Fruit fly (Drosophila melanogaster) whole organism, embryonic: ENCODE measurements around the gene CG31139.

ENCODE experiments used
- BEAF-32 ChIP-seq: fragments of 200-800 bp; sonication (Bioruptor generic); optimal IDR thresholded peaks from 3 replicates; lab custom pipeline; 2017; ENCODE audit warnings: missing biosample characterization, missing genetic modification characterization, mild to moderate bottlenecking, moderate library complexity, missing genetic modification reagents
- Bgb ChIP-seq: fragments of 200-800 bp; sonication (Bioruptor generic); IDR thresholded peaks from 2 replicates; pipeline ENCODE4 v1.3.6; 2022; ENCODE audit warnings: missing biosample characterization, missing genetic modification characterization; ENCODE audit not compliant: partially characterized antibody
- CG11247 ChIP-seq: fragments of 200-800 bp; sonication (Bioruptor generic); IDR thresholded peaks from 2 replicates; pipeline ENCODE4 v1.3.6; 2022; ENCODE audit warnings: missing biosample characterization, missing genetic modification characterization
- CG11504 ChIP-seq: fragments of 200-800 bp; sonication (Bioruptor generic); optimal IDR thresholded peaks from 3 replicates; lab custom pipeline; 2019; ENCODE audit warnings: missing biosample characterization, mild to moderate bottlenecking, missing genetic modification characterization, moderate library complexity
- CG14710 ChIP-seq: fragments of 200-800 bp; sonication (Bioruptor generic); optimal IDR thresholded peaks from 3 replicates; lab custom pipeline; 2019; ENCODE audit warnings: missing biosample characterization, mild to moderate bottlenecking, missing genetic modification characterization, moderate library complexity
- CG14860 ChIP-seq: fragments of 200-800 bp; sonication (Bioruptor generic); IDR thresholded peaks from 3 replicates; pipeline ENCODE4 v1.3.6; 2022; ENCODE audit warnings: missing biosample characterization, missing genetic modification characterization; ENCODE audit not compliant: partially characterized antibody
- CG15514 ChIP-seq: fragments of 200-800 bp; sonication (Bioruptor generic); optimal IDR thresholded peaks from 3 replicates; lab custom pipeline; 2017; ENCODE audit warnings: missing biosample characterization, missing genetic modification characterization, mild to moderate bottlenecking, moderate library complexity, missing genetic modification reagents
- CG15601 ChIP-seq: fragments of 200-800 bp; sonication (Bioruptor generic); optimal IDR thresholded peaks from 3 replicates; lab custom pipeline; 2019; ENCODE audit warnings: missing biosample characterization, mild to moderate bottlenecking, missing genetic modification characterization, moderate library complexity
- CG1603 ChIP-seq: fragments of 200-800 bp; sonication (Bioruptor generic); optimal IDR thresholded peaks from 2 replicates; lab custom pipeline; 2019; ENCODE audit warnings: missing biosample characterization, mild to moderate bottlenecking, missing genetic modification characterization, moderate library complexity
- CG16813 ChIP-seq: fragments of 200-800 bp; sonication (Bioruptor generic); IDR thresholded peaks from 3 replicates; pipeline ENCODE4 v1.3.6; 2022; ENCODE audit warnings: missing biosample characterization, missing genetic modification characterization; ENCODE audit not compliant: partially characterized antibody
- CG17385 ChIP-seq: fragments of 200-800 bp; sonication (Bioruptor generic); optimal IDR thresholded peaks from 3 replicates; lab custom pipeline; 2018; ENCODE audit warnings: missing biosample characterization, mild to moderate bottlenecking, missing genetic modification characterization
- CG17829 ChIP-seq: fragments of 200-800 bp; optimal IDR thresholded peaks from 2 replicates; lab custom pipeline; 2019; ENCODE audit warnings: missing biosample characterization, mild to moderate bottlenecking, missing genetic modification characterization, moderate library complexity
- CG32772 ChIP-seq: fragments of 200-800 bp; sonication (Bioruptor generic); IDR thresholded peaks from 2 replicates; pipeline ENCODE4 v1.3.6; 2022; ENCODE audit warnings: missing biosample characterization, missing genetic modification characterization
- CG6791 ChIP-seq: fragments of 200-800 bp; sonication (Bioruptor generic); IDR thresholded peaks from 3 replicates; pipeline ENCODE4 v1.3.6; 2022; ENCODE audit warnings: missing biosample characterization, missing genetic modification characterization; ENCODE audit not compliant: partially characterized antibody
- CG7963 ChIP-seq: fragments of 200-800 bp; sonication (Bioruptor generic); IDR thresholded peaks from 3 replicates; pipeline ENCODE4 v1.3.6; 2022; ENCODE audit warnings: missing biosample characterization, missing genetic modification characterization; ENCODE audit not compliant: partially characterized antibody
- CG8924 ChIP-seq: fragments of 200-800 bp; optimal IDR thresholded peaks from 3 replicates; lab custom pipeline; 2019; ENCODE audit warnings: missing biosample characterization, mild to moderate bottlenecking, missing genetic modification characterization, moderate library complexity
- CG9797 ChIP-seq: fragments of 200-800 bp; sonication (Bioruptor generic); optimal IDR thresholded peaks from 3 replicates; lab custom pipeline; 2018; ENCODE audit warnings: missing biosample characterization, mild to moderate bottlenecking, missing genetic modification characterization
- CTCF ChIP-seq: fragments of 200-800 bp; sonication (Bioruptor generic); optimal IDR thresholded peaks from 2 replicates; lab custom pipeline; 2017; ENCODE audit warnings: missing biosample characterization, mild to moderate bottlenecking, missing genetic modification characterization, moderate library complexity
- E2f2 ChIP-seq: fragments of 200-800 bp; sonication (Bioruptor generic); IDR thresholded peaks from 2 replicates; pipeline ENCODE4 v1.3.6; 2022; ENCODE audit warnings: missing biosample characterization, missing genetic modification characterization
- Fer1 ChIP-seq: fragments of 200-800 bp; sonication (Bioruptor generic); optimal IDR thresholded peaks from 2 replicates; lab custom pipeline; 2017; ENCODE audit warnings: missing biosample characterization, mild to moderate bottlenecking, missing genetic modification characterization
- HLH3B ChIP-seq: fragments of 200-800 bp; sonication (Bioruptor generic); IDR thresholded peaks from 2 replicates; pipeline ENCODE4 v1.3.6; 2022; ENCODE audit warnings: missing biosample characterization, missing genetic modification characterization
- Lpt ChIP-seq: fragments of >200 bp; optimal IDR thresholded peaks from 2 replicates; lab custom pipeline; 2018; ENCODE audit warnings: missing biosample characterization, missing genetic modification characterization
- MBD-R2 ChIP-seq: fragments of 200-800 bp; sonication (Bioruptor generic); IDR thresholded peaks from 2 replicates; pipeline ENCODE4 v1.3.6; 2022; ENCODE audit warnings: missing biosample characterization, missing genetic modification characterization
- NFAT ChIP-seq: fragments of 200-800 bp; sonication (Bioruptor generic); IDR thresholded peaks from 2 replicates; pipeline ENCODE4 v1.3.6; 2022; ENCODE audit warnings: missing biosample characterization, missing genetic modification characterization
- NK7.1 ChIP-seq: fragments of 200-800 bp; sonication (Bioruptor generic); optimal IDR thresholded peaks from 3 replicates; lab custom pipeline; 2016; ENCODE audit warnings: missing biosample characterization, missing genetic modification characterization
- Scr ChIP-seq: fragments of 200-800 bp; sonication (Bioruptor generic); IDR thresholded peaks from 2 replicates; pipeline ENCODE4 v1.3.6; 2022; ENCODE audit warnings: missing biosample characterization, missing genetic modification characterization; ENCODE audit not compliant: partially characterized antibody
- Sin3A ChIP-seq: fragments of >200 bp; optimal IDR thresholded peaks from 2 replicates; lab custom pipeline; 2018
- Sry-δ ChIP-seq: fragments of 200-800 bp; sonication (Bioruptor generic); optimal IDR thresholded peaks from 2 replicates; lab custom pipeline; 2016; ENCODE audit warnings: missing biosample characterization, missing genetic modification characterization
- TFAM ChIP-seq: fragments of 200-800 bp; sonication (Bioruptor generic); optimal IDR thresholded peaks from 2 replicates; lab custom pipeline; 2017; ENCODE audit warnings: missing biosample characterization, missing genetic modification characterization, inconsistent platforms
- Usf ChIP-seq: fragments of 200-800 bp; sonication (Bioruptor generic); optimal IDR thresholded peaks from 2 replicates; lab custom pipeline; 2017; ENCODE audit warnings: missing genotype, missing biosample characterization, missing genetic modification characterization
- ato ChIP-seq: fragments of 200-800 bp; sonication (Bioruptor generic); IDR thresholded peaks from 2 replicates; pipeline ENCODE4 v1.3.6; 2022; ENCODE audit warnings: missing biosample characterization, missing genetic modification characterization; ENCODE audit not compliant: partially characterized antibody
- bbx ChIP-seq: fragments of 200-800 bp; sonication (Bioruptor generic); IDR thresholded peaks from 2 replicates; pipeline ENCODE4 v1.3.6; 2022; ENCODE audit warnings: missing biosample characterization, missing genetic modification characterization; ENCODE audit not compliant: partially characterized antibody
- cg ChIP-seq: fragments of 200-800 bp; sonication (Bioruptor generic); optimal IDR thresholded peaks from 3 replicates; lab custom pipeline; 2019; ENCODE audit warnings: missing biosample characterization, mild to moderate bottlenecking, missing genetic modification characterization, moderate library complexity
- gfzf ChIP-seq: fragments of 200-800 bp; sonication (Bioruptor generic); optimal IDR thresholded peaks from 2 replicates; lab custom pipeline; 2016; ENCODE audit warnings: missing biosample characterization, mild to moderate bottlenecking, missing genetic modification characterization, moderate library complexity
- gsb-n ChIP-seq: fragments of 200-800 bp; sonication (Bioruptor generic); optimal IDR thresholded peaks from 3 replicates; lab custom pipeline; 2018; ENCODE audit warnings: missing biosample characterization, mild to moderate bottlenecking, missing genetic modification characterization
- kay ChIP-seq: fragments of 200-800 bp; sonication (Bioruptor generic); optimal IDR thresholded peaks from 2 replicates; lab custom pipeline; 2016; ENCODE audit warnings: missing biosample characterization, missing genetic modification characterization
- lbe ChIP-seq: fragments of 200-800 bp; sonication (Bioruptor generic); optimal IDR thresholded peaks from 2 replicates; lab custom pipeline; 2016; ENCODE audit warnings: missing biosample characterization, mild to moderate bottlenecking, missing genetic modification characterization
- mld ChIP-seq: fragments of 200-800 bp; sonication (Bioruptor generic); IDR thresholded peaks from 3 replicates; pipeline ENCODE4 v1.3.6; 2022; ENCODE audit warnings: missing biosample characterization, missing genetic modification characterization; ENCODE audit not compliant: partially characterized antibody
- nom ChIP-seq: fragments of 200-800 bp; sonication (Bioruptor generic); optimal IDR thresholded peaks from 2 replicates; lab custom pipeline; 2017; ENCODE audit warnings: missing biosample characterization, missing genetic modification characterization, mild to moderate bottlenecking, moderate library complexity, missing genetic modification reagents
- pho ChIP-seq: fragments of 200-800 bp; sonication (Bioruptor generic); optimal IDR thresholded peaks from 2 replicates; lab custom pipeline; 2016; ENCODE audit warnings: missing biosample characterization, missing genetic modification characterization
- phol ChIP-seq: fragments of 200-800 bp; sonication (Bioruptor generic); optimal IDR thresholded peaks from 3 replicates; lab custom pipeline; 2018; ENCODE audit warnings: missing biosample characterization, mild to moderate bottlenecking, missing genetic modification characterization, moderate library complexity
- pzg ChIP-seq: fragments of 200-800 bp; sonication (Bioruptor generic); optimal IDR thresholded peaks from 3 replicates; lab custom pipeline; 2018; ENCODE audit warnings: missing biosample characterization, mild to moderate bottlenecking, missing genetic modification characterization, moderate library complexity
- sd ChIP-seq: fragments of 200-800 bp; sonication (Bioruptor generic); optimal IDR thresholded peaks from 3 replicates; lab custom pipeline; 2018; ENCODE audit warnings: missing biosample characterization, mild to moderate bottlenecking, missing genetic modification characterization, moderate library complexity
- sim ChIP-seq: fragments of 200-800 bp; sonication (Bioruptor generic); IDR thresholded peaks from 2 replicates; pipeline ENCODE4 v1.3.6; 2022; ENCODE audit warnings: missing biosample characterization, missing genetic modification characterization
- stwl ChIP-seq: fragments of 200-800 bp; sonication (Bioruptor generic); optimal IDR thresholded peaks from 3 replicates; lab custom pipeline; 2018; ENCODE audit warnings: missing biosample characterization, mild to moderate bottlenecking, missing genetic modification characterization, moderate library complexity
- twi ChIP-seq: fragments of 200-800 bp; optimal IDR thresholded peaks from 2 replicates; lab custom pipeline; 2019; ENCODE audit warnings: missing biosample characterization, mild to moderate bottlenecking, missing genetic modification characterization, moderate library complexity
- unc-4 ChIP-seq: fragments of 200-800 bp; sonication (Bioruptor generic); IDR thresholded peaks from 2 replicates; pipeline ENCODE4 v1.3.6; 2022; ENCODE audit warnings: missing biosample characterization, missing genetic modification characterization; ENCODE audit not compliant: partially characterized antibody
- vnd ChIP-seq: fragments of 200-800 bp; sonication (Bioruptor generic); IDR thresholded peaks from 3 replicates; pipeline ENCODE4 v1.3.6; 2022; ENCODE audit warnings: missing biosample characterization, missing genetic modification characterization; ENCODE audit not compliant: partially characterized antibody
- wor ChIP-seq: fragments of 200-800 bp; sonication (Bioruptor generic); IDR thresholded peaks from 2 replicates; pipeline ENCODE4 v1.3.6; 2022; ENCODE audit warnings: missing biosample characterization, missing genetic modification characterization

CG31139 gene

DNA sequence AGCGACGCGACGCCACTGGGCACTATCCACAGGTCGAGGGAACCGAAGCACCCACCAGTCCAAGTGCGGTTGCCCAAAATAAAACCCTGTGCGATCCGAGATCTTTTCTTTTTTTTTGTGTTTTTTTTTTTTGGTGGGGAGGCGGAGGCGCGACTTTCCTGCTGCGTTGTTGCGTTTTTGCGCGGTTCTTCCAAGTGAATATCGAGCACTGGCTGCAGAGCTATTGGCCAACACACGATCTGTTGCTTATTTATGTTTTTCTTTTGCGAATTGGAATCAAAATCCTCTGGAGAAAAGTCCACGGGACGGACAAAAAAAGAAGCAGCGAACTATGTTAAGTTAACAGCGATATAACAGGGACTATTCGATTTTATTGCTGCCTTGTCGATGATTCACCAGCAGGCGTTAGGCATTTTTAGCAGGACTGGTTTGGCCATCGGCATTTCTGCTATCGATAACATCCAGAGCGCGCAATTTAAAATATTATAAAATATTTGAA lies 28.0 kb downstream of the CG31139 start, which contains the start of gene wge (continued):
- peak; percentile 95 for TF ChIP-seq nom (GFP tag; lab: Kevin White, UChicago)
- peak; percentile 84 for TF ChIP-seq ato
- TF ChIP-seq CG11504 (tag; lab: Kevin White, UChicago) = no peak
- TF ChIP-seq Fer1 (GFP tag; lab: Kevin White, UChicago) = peak; percentile 16
- peak; percentile 96 for TF ChIP-seq E2f2 (GFP tag; lab: Robert Waterston, UW)
- peak; percentile 25 for TF ChIP-seq CG17829 (tag; lab: Kevin White, UChicago)
- no peak for TF ChIP-seq CG15601
- peak; percentile 21 for TF ChIP-seq phol
- peak; percentile 68 for TF ChIP-seq BEAF-32 (GFP tag; lab: Kevin White, UChicago)
- TF ChIP-seq CG6791 (GFP tag; lab: Robert Waterston, UW) = peak; percentile 74
- TF ChIP-seq CG11247 (GFP tag; lab: Robert Waterston, UW) = no peak
- no peak for TF ChIP-seq Usf (GFP tag; lab: Kevin White, UChicago)
- TF ChIP-seq twi (tag; lab: Kevin White, UChicago) = no peak
- peak; percentile 48 for TF ChIP-seq stwl (tag; lab: Kevin White, UChicago)
- peak; percentile 38 for TF ChIP-seq CG15514 (GFP tag; lab: Kevin White, UChicago)
- TF ChIP-seq vnd (GFP tag; lab: Robert Waterston, UW) = peak; percentile 38; the same call in 1 of the 3 replicates
- TF ChIP-seq NK7.1 = no peak
- no peak for TF ChIP-seq wor (GFP tag; lab: Robert Waterston, UW)
- peak; percentile 74 for TF ChIP-seq bbx (GFP tag; lab: Robert Waterston, UW)
- TF ChIP-seq CG9797 (GFP tag; lab: Kevin White, UChicago) = peak; percentile 65
- 0 out of 2 replicates have a peak, but pooled peaks have one; percentile 5 for TF ChIP-seq MBD-R2
- peak; percentile 64 for TF ChIP-seq Scr
- no peak for TF ChIP-seq CG8924 (tag; lab: Kevin White, UChicago)
- TF ChIP-seq HLH3B (GFP tag; lab: Robert Waterston, UW) = no peak
- peak; percentile 9 for TF ChIP-seq gsb-n (tag; lab: Kevin White, UChicago)
- TF ChIP-seq pho (GFP tag; lab: Kevin White, UChicago) = no peak
- peak; percentile 57 for TF ChIP-seq cg (GFP tag; lab: Kevin White, UChicago)
- TF ChIP-seq pzg (GFP tag; lab: Kevin White, UChicago) = peak; percentile 70
- peak; percentile 55; the same call in 1 of the 3 replicates for TF ChIP-seq CG7963
- TF ChIP-seq CG16813 (GFP tag; lab: Robert Waterston, UW) = peak; percentile 66
- TF ChIP-seq CG1603 (tag; lab: Kevin White, UChicago) = peak; percentile 34
- peak; percentile 60 for TF ChIP-seq CG32772 (GFP tag; lab: Robert Waterston, UW)
- TF ChIP-seq gfzf (GFP tag; lab: Kevin White, UChicago) = peak; percentile 75
- TF ChIP-seq unc-4 = peak; percentile 69
- peak; percentile 55 for TF ChIP-seq CTCF (GFP tag; lab: Kevin White, UChicago)
- TF ChIP-seq Sin3A (lab: Kevin White, UChicago) = peak; percentile 20
- peak; percentile 69 for TF ChIP-seq sd
- peak; percentile 56 for TF ChIP-seq CG17385 (GFP tag; lab: Kevin White, UChicago)
- TF ChIP-seq kay (GFP tag; lab: Kevin White, UChicago) = peak; percentile 81
- TF ChIP-seq CG14710 (tag; lab: Kevin White, UChicago) = peak; percentile 50
- peak; percentile 55; the same call in 1 of the 3 replicates for TF ChIP-seq mld (GFP tag; lab: Robert Waterston, UW)
- TF ChIP-seq Sry-δ (GFP tag; lab: Kevin White, UChicago) = peak; percentile 53
- no peak for TF ChIP-seq sim (GFP tag; lab: Robert Waterston, UW)
- TF ChIP-seq TFAM (GFP tag; lab: Kevin White, UChicago) = no peak
- TF ChIP-seq NFAT (GFP tag; lab: Robert Waterston, UW) = no peak
- TF ChIP-seq Bgb = peak; percentile 76
- TF ChIP-seq Lpt (GFP tag; lab: Kevin White, UChicago) = no peak
- peak; percentile 39 for TF ChIP-seq lbe (GFP tag; lab: Kevin White, UChicago)
- peak; percentile 8; the same call in 1 of the 3 replicates for TF ChIP-seq CG14860 (GFP tag; lab: Robert Waterston, UW)
